Worm (Caenorhabditis elegans) whole organism, L4 larva: ENCODE data around the gene smvt-1.

Experiments used
- D1046.2 ChIP-seq: fragments of 200-800 bp; sonication (Bioruptor generic); IDR thresholded peaks from 2 replicates; pipeline ENCODE4 v1.3.6; 2022; ENCODE audit warnings: missing genetic modification characterization, missing compliant biosample characterization
- F10B5.3 ChIP-seq: sonication (generic microtip); optimal IDR thresholded peaks from 2 replicates; lab custom pipeline; 2016; ENCODE audit warnings: mild to moderate bottlenecking, missing genetic modification characterization, missing compliant biosample characterization
- F37D6.2 ChIP-seq: sonication (generic microtip); optimal IDR thresholded peaks from 2 replicates; lab custom pipeline; 2016; ENCODE audit warnings: mild to moderate bottlenecking, missing genetic modification characterization, missing compliant biosample characterization
- T20F7.1 ChIP-seq: fragments of 200-800 bp; sonication (Bioruptor generic); optimal IDR thresholded peaks from 2 replicates; lab custom pipeline; 2018; ENCODE audit warnings: mild to moderate bottlenecking, missing genetic modification characterization, missing compliant biosample characterization
- T26A8.4 ChIP-seq: fragments of 200-800 bp; sonication (Bioruptor generic); IDR thresholded peaks from 2 replicates; pipeline ENCODE4 v1.3.6; 2022; ENCODE audit warnings: missing genetic modification characterization, missing compliant biosample characterization
- Y105C5A.15 ChIP-seq: fragments of 200-800 bp; sonication (Bioruptor generic); IDR thresholded peaks from 2 replicates; pipeline ENCODE4 v1.3.6; 2022; ENCODE audit warnings: missing genetic modification characterization, missing compliant biosample characterization
- Y48G9A.11 ChIP-seq: fragments of 200-800 bp; sonication (Bioruptor generic); IDR thresholded peaks from 2 replicates; pipeline ENCODE4 v1.3.6; 2022; ENCODE audit warnings: missing genetic modification reagents, missing genetic modification characterization, missing compliant biosample characterization
- Y5F2A.4 ChIP-seq: fragments of 200-800 bp; sonication (Bioruptor generic); optimal IDR thresholded peaks from 2 replicates; lab custom pipeline; 2018; ENCODE audit warnings: mild to moderate bottlenecking, missing genetic modification characterization, missing compliant biosample characterization
- Y75B8A.6 ChIP-seq: fragments of 200-800 bp; sonication (Bioruptor generic); IDR thresholded peaks from 2 replicates; pipeline ENCODE4 v1.3.6; 2022; ENCODE audit warnings: missing genetic modification reagents, missing genetic modification characterization, missing compliant biosample characterization
- ZK337.2 ChIP-seq: fragments of 200-800 bp; sonication (Bioruptor generic); IDR thresholded peaks from 2 replicates; pipeline ENCODE4 v1.3.6; 2022; ENCODE audit warnings: missing genetic modification reagents, missing genetic modification characterization, missing compliant biosample characterization
- ama-1 ChIP-seq: fragments of 150-350 bp; optimal IDR thresholded peaks from 2 replicates; lab custom pipeline; 2014; ENCODE audit warnings: inconsistent platforms, mixed read lengths
- arid-1 ChIP-seq: fragments of 200-800 bp; sonication (Bioruptor generic); conservative IDR thresholded peaks from 2 replicates; pipeline ENCODE4 v1.3.6; 2022; ENCODE audit warnings: missing genetic modification reagents, missing genetic modification characterization, missing compliant biosample characterization
- ceh-28 ChIP-seq: fragments of 150-350 bp; optimal IDR thresholded peaks from 2 replicates; lab custom pipeline; 2014; ENCODE audit warnings: missing biosample characterization, missing genetic modification reagents, missing genetic modification characterization
- ceh-32 ChIP-seq: sonication (generic microtip); optimal IDR thresholded peaks from 2 replicates; lab custom pipeline; 2016; ENCODE audit warnings: mild to moderate bottlenecking, missing genetic modification characterization, missing compliant biosample characterization; ENCODE audit not compliant: poor library complexity
- ceh-62 ChIP-seq: sonication (generic microtip); optimal IDR thresholded peaks from 2 replicates; lab custom pipeline; 2017; ENCODE audit warnings: missing biosample characterization, missing genetic modification characterization
- ces-1 ChIP-seq: fragments of 150-350 bp; sonication (generic microtip); optimal IDR thresholded peaks from 4 replicates; lab custom pipeline; 2014; ENCODE audit warnings: missing biosample characterization, missing genetic modification reagents, missing genetic modification characterization
- daf-12 ChIP-seq: fragments of 150-350 bp; optimal IDR thresholded peaks from 2 replicates; lab custom pipeline; 2014; ENCODE audit warnings: missing biosample characterization, missing genetic modification reagents, missing genetic modification characterization
- daf-16 ChIP-seq, 3 experiments: sonication (generic microtip); optimal IDR thresholded peaks; 2 replicates each; lab custom pipeline; 2016 to 2017; ENCODE audit warnings: missing genetic modification characterization in 3 of 3, missing genetic modification reagents in 3 of 3, mild to moderate bottlenecking in 2 of 3, missing compliant biosample characterization in 2 of 3, missing biosample characterization in 1 of 3, moderate library complexity in 1 of 3
- dmd-6 ChIP-seq: fragments of 200-800 bp; sonication (Bioruptor generic); IDR thresholded peaks from 2 replicates; pipeline ENCODE4 v1.3.6; 2022; ENCODE audit warnings: missing genetic modification reagents, missing genetic modification characterization, missing compliant biosample characterization
- egl-43 ChIP-seq: fragments of 200-800 bp; sonication (Bioruptor generic); IDR thresholded peaks from 2 replicates; pipeline ENCODE4 v1.3.6; 2022; ENCODE audit warnings: missing genetic modification reagents, missing genetic modification characterization, missing compliant biosample characterization
- hlh-11 ChIP-seq: fragments of 200-800 bp; sonication (Bioruptor generic); optimal IDR thresholded peaks from 2 replicates; lab custom pipeline; 2018; ENCODE audit warnings: mild to moderate bottlenecking, missing genetic modification characterization, missing compliant biosample characterization
- hlh-30 ChIP-seq: sonication (generic microtip); optimal IDR thresholded peaks from 2 replicates; lab custom pipeline; 2017; ENCODE audit warnings: antibody characterized with exemption, mild to moderate bottlenecking, missing genetic modification characterization, missing compliant biosample characterization; ENCODE audit not compliant: insufficient read depth
- hmg-1.1 ChIP-seq: fragments of 200-800 bp; sonication (Bioruptor generic); IDR thresholded peaks from 2 replicates; pipeline ENCODE4 v1.3.6; 2022; ENCODE audit warnings: missing genetic modification reagents, missing genetic modification characterization, missing compliant biosample characterization
- lim-7 ChIP-seq: fragments of 200-800 bp; sonication (Bioruptor generic); IDR thresholded peaks from 2 replicates; pipeline ENCODE4 v1.3.6; 2022; ENCODE audit warnings: missing genetic modification characterization, missing compliant biosample characterization
- lin-29 ChIP-seq: fragments of 200-800 bp; sonication (Bioruptor generic); IDR thresholded peaks from 2 replicates; pipeline ENCODE4 v1.3.6; 2022; ENCODE audit warnings: missing genetic modification reagents, missing genetic modification characterization, missing compliant biosample characterization
- lin-39 ChIP-seq: fragments of 150-350 bp; optimal IDR thresholded peaks from 2 replicates; lab custom pipeline; 2014; ENCODE audit warnings: missing biosample characterization, missing genetic modification reagents, missing genetic modification characterization
- lsy-2 ChIP-seq, 2 experiments: fragments of 150-350 bp in 1 of 2; sonication (generic microtip) in 1 of 2; optimal IDR thresholded peaks; 2 replicates each; lab custom pipeline; 2014 to 2017; ENCODE audit warnings: missing biosample characterization in 2 of 2, missing genetic modification characterization in 2 of 2
- mdt-29 ChIP-seq: fragments of 200-800 bp; sonication (Bioruptor generic); IDR thresholded peaks from 2 replicates; pipeline ENCODE4 v1.3.6; 2022; ENCODE audit warnings: missing genetic modification reagents, missing genetic modification characterization, missing compliant biosample characterization
- mep-1 ChIP-seq: fragments of 150-350 bp; sonication (generic microtip); optimal IDR thresholded peaks from 3 replicates; lab custom pipeline; 2014; ENCODE audit warnings: missing biosample characterization, missing genetic modification characterization
- mes-2 ChIP-seq: sonication (generic microtip); optimal IDR thresholded peaks from 2 replicates; lab custom pipeline; 2016; ENCODE audit warnings: missing genotype, mild to moderate bottlenecking, missing genetic modification characterization, missing compliant biosample characterization; ENCODE audit not compliant: poor library complexity, severe bottlenecking
- mxl-2 ChIP-seq: fragments of 200-800 bp; sonication (Bioruptor generic); conservative IDR thresholded peaks from 2 replicates; pipeline ENCODE4 v1.3.6; 2022; ENCODE audit warnings: missing genetic modification reagents, missing genetic modification characterization, missing compliant biosample characterization
- nhr-10 ChIP-seq: fragments of 150-350 bp; optimal IDR thresholded peaks from 2 replicates; lab custom pipeline; 2014; ENCODE audit warnings: missing biosample characterization, missing genetic modification characterization
- nhr-237 ChIP-seq: sonication (generic microtip); optimal IDR thresholded peaks from 2 replicates; lab custom pipeline; 2017; ENCODE audit warnings: missing biosample characterization, missing genetic modification characterization
- nhr-25 ChIP-seq: sonication (generic microtip); optimal IDR thresholded peaks from 2 replicates; lab custom pipeline; 2017; ENCODE audit warnings: missing genetic modification characterization, mild to moderate bottlenecking, missing compliant biosample characterization, antibody characterized with exemption, moderate library complexity, borderline replicate concordance; ENCODE audit not compliant: insufficient read depth
- nhr-28 ChIP-seq: fragments of 150-350 bp; optimal IDR thresholded peaks from 2 replicates; lab custom pipeline; 2014; ENCODE audit warnings: missing biosample characterization, missing genetic modification characterization
- nhr-41 ChIP-seq: fragments of 200-800 bp; sonication (Bioruptor generic); IDR thresholded peaks from 2 replicates; pipeline ENCODE4 v1.3.6; 2022; ENCODE audit warnings: missing genetic modification reagents, missing genetic modification characterization, missing compliant biosample characterization
- php-3 ChIP-seq: fragments of 200-800 bp; sonication (Bioruptor generic); IDR thresholded peaks from 2 replicates; pipeline ENCODE4 v1.3.6; 2022; ENCODE audit warnings: missing genetic modification reagents, missing genetic modification characterization, missing compliant biosample characterization
- pqm-1 ChIP-seq: sonication (generic microtip); optimal IDR thresholded peaks from 2 replicates; lab custom pipeline; 2017; ENCODE audit warnings: missing biosample characterization, missing genetic modification characterization
- rbr-2 ChIP-seq: sonication (generic microtip); optimal IDR thresholded peaks from 2 replicates; lab custom pipeline; 2016; ENCODE audit warnings: missing genotype, missing genetic modification characterization, missing compliant biosample characterization
- saeg-2 ChIP-seq: fragments of 200-800 bp; sonication (Bioruptor generic); IDR thresholded peaks from 2 replicates; pipeline ENCODE4 v1.3.6; 2022; ENCODE audit warnings: missing genetic modification reagents, missing genetic modification characterization, missing compliant biosample characterization
- sdz-12 ChIP-seq: fragments of 200-800 bp; sonication (Bioruptor generic); optimal IDR thresholded peaks from 2 replicates; lab custom pipeline; 2018; ENCODE audit warnings: mild to moderate bottlenecking, missing genetic modification characterization, missing compliant biosample characterization
- set-16 ChIP-seq: fragments of 200-800 bp; sonication (Bioruptor generic); IDR thresholded peaks from 2 replicates; pipeline ENCODE4 v1.3.6; 2022; ENCODE audit warnings: missing genetic modification reagents, missing genetic modification characterization, missing compliant biosample characterization
- skn-1 ChIP-seq: fragments of 150-350 bp; optimal IDR thresholded peaks from 2 replicates; lab custom pipeline; 2014; ENCODE audit warnings: missing biosample characterization, missing genetic modification characterization
- spr-1 ChIP-seq: sonication (generic microtip); optimal IDR thresholded peaks from 2 replicates; lab custom pipeline; 2016; ENCODE audit warnings: mild to moderate bottlenecking, missing genetic modification characterization, missing compliant biosample characterization
- spr-3 ChIP-seq: fragments of 200-800 bp; sonication (Bioruptor generic); optimal IDR thresholded peaks from 2 replicates; lab custom pipeline; 2018; ENCODE audit warnings: mild to moderate bottlenecking, missing genetic modification characterization, missing compliant biosample characterization
- tag-97 ChIP-seq: fragments of 200-800 bp; sonication (Bioruptor generic); IDR thresholded peaks from 2 replicates; pipeline ENCODE4 v1.3.6; 2022; ENCODE audit warnings: missing genetic modification characterization, missing compliant biosample characterization
- tra-1 ChIP-seq: fragments of 200-800 bp; sonication (Bioruptor generic); IDR thresholded peaks from 2 replicates; pipeline ENCODE4 v1.3.6; 2022; ENCODE audit warnings: missing genetic modification reagents, missing genetic modification characterization, missing compliant biosample characterization
- unc-62 ChIP-seq, 3 experiments: fragments of 150-350 bp in 1 of 3; sonication (generic microtip); optimal IDR thresholded peaks in 2 of 3; peaks in 1 of 3; 1 replicate in 1 of 3; 2 replicates in 2 of 3; lab custom pipeline; 2014 to 2017; ENCODE audit warnings: missing biosample characterization in 3 of 3, missing genetic modification characterization in 3 of 3, missing genetic modification reagents in 3 of 3, missing genotype in 1 of 3

Gene smvt-1

DNA sequence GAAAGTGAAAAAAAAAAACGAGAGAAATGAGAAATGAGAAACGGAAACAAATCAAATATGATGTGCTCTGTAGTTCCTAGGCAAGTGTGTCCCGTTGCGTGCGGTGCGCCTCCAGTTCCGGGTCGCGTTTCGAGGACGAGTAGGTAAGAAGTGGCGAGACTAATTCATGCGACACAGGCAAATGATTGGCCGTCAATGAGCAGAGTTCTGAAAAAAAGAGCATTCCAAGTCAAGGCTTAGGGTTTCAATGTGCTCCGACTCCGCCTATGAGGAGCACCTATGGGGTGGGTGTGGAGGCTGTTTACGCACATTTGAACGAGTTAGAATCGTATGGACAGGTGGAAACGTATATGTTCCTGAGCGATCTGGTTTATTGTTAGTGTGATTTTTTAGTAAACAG is 5.4 kb downstream of the smvt-1 start:
- peak; percentile 56 for TF ChIP-seq dmd-6 (GFP tag; lab: Robert Waterston, UW)
- no peak for TF ChIP-seq Y105C5A.15 (GFP tag; lab: Robert Waterston, UW)
- peak; percentile 59 for TF ChIP-seq nhr-28
- no peak for TF ChIP-seq daf-16 (GFP tag; optimal IDR thresholded peaks at IDR 0.05; lab: Kevin White, UChicago)
- peak; percentile 86 for TF ChIP-seq daf-16 (tag; optimal IDR thresholded peaks at IDR 0.05; lab: Kevin White, UChicago)
- TF ChIP-seq hlh-30 (tag; lab: Kevin White, UChicago) = peak; percentile 34
- peak; percentile 21 for TF ChIP-seq mep-1
- TF ChIP-seq hlh-11 (tag; lab: Kevin White, UChicago) = peak; percentile 59
- TF ChIP-seq hmg-1.1 (GFP tag; lab: Robert Waterston, UW) = no peak
- TF ChIP-seq Y5F2A.4 = no peak
- TF ChIP-seq mes-2 (tag; lab: Kevin White, UChicago) = no peak
- no peak for TF ChIP-seq nhr-25 (tag; lab: Kevin White, UChicago)
- TF ChIP-seq T20F7.1 (GFP tag; lab: Kevin White, UChicago) = no peak
- TF ChIP-seq skn-1 (tag; lab: Kevin White, UChicago) = no peak
- 0 out of 2 replicates have a peak, but pooled peaks have one; percentile 36 for TF ChIP-seq egl-43 (GFP tag; lab: Robert Waterston, UW)
- no peak for TF ChIP-seq D1046.2 (GFP tag; lab: Robert Waterston, UW)
- TF ChIP-seq set-16 = no peak
- TF ChIP-seq arid-1 (GFP tag; lab: Robert Waterston, UW) = 0 out of 2 replicates have a peak, but pooled peaks have one; percentile 40
- TF ChIP-seq sdz-12 = no peak
- TF ChIP-seq F10B5.3 (tag; lab: Kevin White, UChicago) = no peak
- TF ChIP-seq lin-39 (tag; lab: Kevin White, UChicago) = no peak
- TF ChIP-seq, all 104 proteins: peak for 8

DNA sequence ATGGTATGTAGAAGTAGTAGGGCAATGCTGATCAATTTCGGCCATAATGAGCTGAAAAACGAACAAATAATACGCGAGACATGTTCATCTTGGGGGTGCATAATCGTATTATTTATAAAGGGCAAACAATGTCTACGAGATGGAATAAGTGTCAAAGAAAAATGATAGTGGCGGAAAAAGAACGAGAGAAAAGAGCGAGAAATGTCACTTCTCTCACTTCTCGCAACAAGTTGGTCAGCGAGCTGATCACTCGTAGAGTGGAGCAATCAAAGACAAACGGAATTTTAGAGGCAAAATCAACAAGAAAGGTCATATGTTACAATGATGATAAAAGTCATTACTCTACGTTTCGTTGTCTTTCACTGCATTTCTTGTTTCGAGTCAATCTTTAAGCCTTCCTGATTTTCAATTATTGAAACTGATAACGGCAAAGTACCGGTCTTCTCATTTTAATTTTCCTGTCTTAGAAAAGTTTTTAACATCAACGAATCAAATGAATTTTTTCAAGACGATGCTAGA is 7.7 kb downstream of the smvt-1 start, which contains the start of gene F52H2.3:
Gene F52H2.3 (minus strand): TSS at position 51 of the 519 bp plus-strand sequence.
- TF ChIP-seq ces-1 (GFP tag; lab: Kevin White, UChicago) (no peak), ceh-32 (tag; lab: Kevin White, UChicago) (no peak), Y48G9A.11 (GFP tag; lab: Robert Waterston, UW) (no peak), unc-62 (GFP tag; optimal IDR thresholded peaks at IDR 0.05 in 1 of 2; lab: Kevin White, UChicago) (peak in 1 of 2 experiments; percentile 89), unc-62 (tag; optimal IDR thresholded peaks at IDR 0.05; lab: Kevin White, UChicago) (no peak), lsy-2 (tag; optimal IDR thresholded peaks at IDR 0.05; lab: Kevin White, UChicago) (no peak), mdt-29 (GFP tag; lab: Robert Waterston, UW) (no peak), spr-3 (GFP tag; lab: Kevin White, UChicago) (no peak), Y75B8A.6 (GFP tag; lab: Robert Waterston, UW) (no peak), saeg-2 (GFP tag; lab: Robert Waterston, UW) (no peak), T26A8.4 (GFP tag; lab: Robert Waterston, UW) (no peak), php-3 (GFP tag; lab: Robert Waterston, UW) (no peak), mes-2 (tag; lab: Kevin White, UChicago) (no peak), spr-1 (tag; lab: Kevin White, UChicago) (no peak), rbr-2 (tag; lab: Kevin White, UChicago) (no peak), F10B5.3 (tag; lab: Kevin White, UChicago) (no peak), lin-29 (GFP tag; lab: Robert Waterston, UW) (no peak), lin-39 (tag; lab: Kevin White, UChicago) (no peak), lim-7 (GFP tag; lab: Robert Waterston, UW) (no peak), pqm-1 (tag; lab: Kevin White, UChicago) (peak; percentile 3), ceh-28 (tag; lab: Kevin White, UChicago) (no peak), ceh-62 (no peak), F37D6.2 (tag; lab: Kevin White, UChicago) (no peak), nhr-41 (GFP tag; lab: Robert Waterston, UW) (peak; percentile 14; the same call in 1 of the 2 replicates), ZK337.2 (no peak), tra-1 (GFP tag; lab: Robert Waterston, UW) (0 out of 2 replicates have a peak, but pooled peaks have one; percentile 34), daf-12 (no peak), ama-1 (lab: Kevin White, UChicago) (no peak), nhr-10 (tag; lab: Kevin White, UChicago) (peak; percentile 5), mxl-2 (GFP tag; lab: Robert Waterston, UW) (no peak), nhr-237 (tag; lab: Kevin White, UChicago) (no peak), T20F7.1 (GFP tag; lab: Kevin White, UChicago) (no peak), tag-97 (GFP tag; lab: Robert Waterston, UW) (no peak)
